Comparison of ENCODE assay signal across 2 fruit fly cellular contexts in the genomic region with DNA sequence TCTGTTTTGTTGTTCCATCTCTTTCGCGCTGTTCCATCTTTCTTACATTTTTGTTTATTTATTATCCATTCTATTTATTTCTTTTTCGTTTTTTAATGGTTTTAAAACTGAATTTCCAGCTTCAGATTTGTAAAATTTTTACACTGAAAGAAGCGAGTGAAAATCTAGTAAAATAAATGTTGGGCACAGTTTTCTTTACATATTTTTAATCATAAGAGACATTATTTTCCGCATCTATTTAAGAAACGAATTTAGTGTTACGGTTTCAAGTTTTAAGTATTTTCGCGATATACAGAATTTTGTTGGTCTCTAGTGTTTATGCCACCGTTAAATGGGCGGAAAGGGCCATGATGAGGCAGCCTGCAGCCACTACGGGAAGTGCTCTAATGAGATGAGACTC.
A peak's percentile ranks its signal among the peaks of the same experiment; 100 is the strongest.
TF ChIP-seq lines count a peak whose summit lies in the region.

No protein-coding gene starts in this region.

- TF ChIP-seq CTCF in whole organism, embryonic (GFP tag; optimal IDR thresholded peaks at IDR 0.05; lab: Kevin White, UChicago), result no peak

TF ChIP-seq in whole organism, embryonic, 481 proteins besides CTCF, POLR2A, EP300 and RAD21 (continues in another document):
- TF ChIP-seq CG8388 (GFP tag; optimal IDR thresholded peaks at IDR 0.05; lab: Kevin White, UChicago), result peak; percentile 4
- TF ChIP-seq Sin3A (optimal IDR thresholded peaks at IDR 0.05; lab: Kevin White, UChicago), result no peak
- no peak for TF ChIP-seq Meics (GFP tag; optimal IDR thresholded peaks at IDR 0.05; lab: Kevin White, UChicago)
- no peak for TF ChIP-seq salm (tag; optimal IDR thresholded peaks at IDR 0.05; lab: Kevin White, UChicago)
- TF ChIP-seq CG10979 (tag; optimal IDR thresholded peaks at IDR 0.05; lab: Kevin White, UChicago), result peak; percentile 34
- TF ChIP-seq CG16863 (GFP tag; optimal IDR thresholded peaks at IDR 0.05; lab: Kevin White, UChicago), result peak; percentile 1
- peak in 1 of 2 experiments; percentile 11 for TF ChIP-seq eve (GFP tag; optimal IDR thresholded peaks at IDR 0.05; lab: Kevin White, UChicago)
- TF ChIP-seq CG7963 (GFP tag; IDR thresholded peaks at IDR 0.05; lab: Robert Waterston, UW; ENCODE audit: partially characterized antibody), result no peak
- peak; percentile 10 for TF ChIP-seq phol (tag; optimal IDR thresholded peaks at IDR 0.05; lab: Kevin White, UChicago)
- TF ChIP-seq lola (GFP tag; optimal IDR thresholded peaks at IDR 0.05; lab: Kevin White, UChicago), result peak in 1 of 3 experiments; percentile 27
- TF ChIP-seq CG17359 (tag; optimal IDR thresholded peaks at IDR 0.05; lab: Kevin White, UChicago), result peak; percentile 2
- TF ChIP-seq sens (GFP tag; lab: Kevin White, UChicago), result peak; percentile 78
- no peak for TF ChIP-seq Elba2 (GFP tag; optimal IDR thresholded peaks at IDR 0.05; lab: Kevin White, UChicago)
- TF ChIP-seq zfh1 (GFP tag; IDR thresholded peaks at IDR 0.05; lab: Robert Waterston, UW), result no peak
- no peak for TF ChIP-seq CG7786 (GFP tag; optimal IDR thresholded peaks at IDR 0.05; lab: Kevin White, UChicago)
- TF ChIP-seq ATbp (GFP tag; optimal IDR thresholded peaks at IDR 0.05; lab: Kevin White, UChicago), result peak; percentile 22
- no peak for TF ChIP-seq slou (GFP tag; optimal IDR thresholded peaks at IDR 0.05; lab: Kevin White, UChicago)
- TF ChIP-seq Ssrp (tag; optimal IDR thresholded peaks at IDR 0.05; lab: Kevin White, UChicago), result peak; percentile 2
- peak; percentile 20 for TF ChIP-seq CG14710 (tag; optimal IDR thresholded peaks at IDR 0.05; lab: Kevin White, UChicago)
- no peak for TF ChIP-seq cg (GFP tag; optimal IDR thresholded peaks at IDR 0.05; lab: Kevin White, UChicago)
- no peak for TF ChIP-seq Jarid2 (GFP tag; optimal IDR thresholded peaks at IDR 0.05; lab: Kevin White, UChicago)
- peak; percentile 35; the same call in 1 of the 2 replicates for TF ChIP-seq HLH3B (GFP tag; IDR thresholded peaks at IDR 0.05; lab: Robert Waterston, UW)
- TF ChIP-seq kni (GFP tag; optimal IDR thresholded peaks at IDR 0.05; lab: Kevin White, UChicago), result no peak
- TF ChIP-seq nmo (GFP tag; optimal IDR thresholded peaks at IDR 0.05; lab: Kevin White, UChicago), result peak; percentile 21
- TF ChIP-seq chif (GFP tag; optimal IDR thresholded peaks at IDR 0.05; lab: Kevin White, UChicago), result peak in 1 of 2 experiments; percentile 14
- TF ChIP-seq CG7556 (GFP tag; optimal IDR thresholded peaks at IDR 0.05; lab: Kevin White, UChicago), result peak; percentile 11
- TF ChIP-seq CG18262 (tag; optimal IDR thresholded peaks at IDR 0.05; lab: Kevin White, UChicago), result peak; percentile 3
- TF ChIP-seq unpg (GFP tag; optimal IDR thresholded peaks at IDR 0.05; lab: Kevin White, UChicago), result peak; percentile 20
- peak in 1 of 2 experiments; percentile 42 for TF ChIP-seq bsh (GFP tag; optimal IDR thresholded peaks at IDR 0.05; lab: Kevin White, UChicago)
- no peak for TF ChIP-seq ken (GFP tag; IDR thresholded peaks at IDR 0.05; lab: Robert Waterston, UW)
- no peak for TF ChIP-seq Tbp (GFP tag; optimal IDR thresholded peaks at IDR 0.05; lab: Kevin White, UChicago)
- no peak for TF ChIP-seq Trl (optimal IDR thresholded peaks at IDR 0.05; lab: Kevin White, UChicago)
- no peak for TF ChIP-seq Trl (GFP tag; optimal IDR thresholded peaks at IDR 0.05; lab: Kevin White, UChicago)
- TF ChIP-seq gem (tag; optimal IDR thresholded peaks at IDR 0.05; lab: Kevin White, UChicago), result peak; percentile 50
- TF ChIP-seq CG32772 (GFP tag; IDR thresholded peaks at IDR 0.05; lab: Robert Waterston, UW), result no peak
- peak; percentile 32; the same call in 1 of the 2 replicates for TF ChIP-seq CG10959 (GFP tag; IDR thresholded peaks at IDR 0.05; lab: Robert Waterston, UW)
- 0 out of 2 replicates have a peak, but pooled peaks have one; percentile 27 for TF ChIP-seq E2f1 (GFP tag; IDR thresholded peaks at IDR 0.05; lab: Robert Waterston, UW)
- TF ChIP-seq dmrt11E (tag; optimal IDR thresholded peaks at IDR 0.05; lab: Kevin White, UChicago), result peak; percentile 47
- peak; percentile 28 for TF ChIP-seq CG12391 (tag; optimal IDR thresholded peaks at IDR 0.05; lab: Kevin White, UChicago)
- peak; percentile 31 for TF ChIP-seq CoRest (tag; optimal IDR thresholded peaks at IDR 0.05; lab: Kevin White, UChicago)
- TF ChIP-seq Sox102F (GFP tag; optimal IDR thresholded peaks at IDR 0.05; lab: Kevin White, UChicago), result peak; percentile 19
- TF ChIP-seq row (GFP tag; IDR thresholded peaks at IDR 0.05; lab: Robert Waterston, UW), result peak; percentile 33; the same call in 2 of the 3 replicates
- TF ChIP-seq Dfd (GFP tag; optimal IDR thresholded peaks at IDR 0.05; lab: Kevin White, UChicago), result no peak

TF ChIP-seq in whole organism, prepupa, 60 proteins besides CTCF, POLR2A, EP300 and RAD21:
- TF ChIP-seq Eip78C (GFP tag; lab: Kevin White, UChicago) (peak; percentile 54), fd59A (GFP tag; optimal IDR thresholded peaks at IDR 0.05; lab: Kevin White, UChicago) (no peak)
